Fruit fly (Drosophila melanogaster) whole organism, embryonic: Measurements from ENCODE around the gene CG46462.

ENCODE experiments used
- Atf-2 ChIP-seq: fragments of 200-800 bp; sonication (Bioruptor generic); optimal IDR thresholded peaks from 2 replicates; lab custom pipeline; 2016; ENCODE audit warnings: missing biosample characterization, missing genetic modification characterization
- CG10959 ChIP-seq: fragments of 200-800 bp; sonication (Bioruptor generic); IDR thresholded peaks from 2 replicates; pipeline ENCODE4 v1.3.6; 2022; ENCODE audit warnings: missing biosample characterization, missing genetic modification characterization
- CG11085 ChIP-seq: fragments of 200-800 bp; sonication (Bioruptor generic); IDR thresholded peaks from 2 replicates; pipeline ENCODE4 v1.3.6; 2022; ENCODE audit warnings: missing biosample characterization, missing genetic modification characterization
- CG12071 ChIP-seq: fragments of 200-800 bp; sonication (Bioruptor generic); optimal IDR thresholded peaks from 3 replicates; lab custom pipeline; 2018; ENCODE audit warnings: missing biosample characterization, mild to moderate bottlenecking, missing genetic modification characterization
- CG1233 ChIP-seq: fragments of 200-800 bp; sonication (Bioruptor generic); optimal IDR thresholded peaks from 4 replicates; lab custom pipeline; 2018; ENCODE audit warnings: missing biosample characterization, mild to moderate bottlenecking, missing genetic modification characterization
- CG12769 ChIP-seq: fragments of 200-800 bp; sonication (Bioruptor generic); optimal IDR thresholded peaks from 2 replicates; lab custom pipeline; 2019; ENCODE audit warnings: missing biosample characterization, mild to moderate bottlenecking, missing genetic modification characterization, moderate library complexity
- CG13123 ChIP-seq: fragments of 200-800 bp; sonication (Bioruptor generic); optimal IDR thresholded peaks from 2 replicates; lab custom pipeline; 2016; ENCODE audit warnings: missing biosample characterization, missing genetic modification characterization
- CG13287 ChIP-seq: fragments of 200-800 bp; sonication (Bioruptor generic); IDR thresholded peaks from 2 replicates; pipeline ENCODE4 v1.3.6; 2022; ENCODE audit warnings: missing biosample characterization, missing genetic modification characterization; ENCODE audit not compliant: partially characterized antibody
- CG13424 ChIP-seq: fragments of 200-800 bp; sonication (Bioruptor generic); optimal IDR thresholded peaks from 2 replicates; lab custom pipeline; 2019; ENCODE audit warnings: missing biosample characterization, mild to moderate bottlenecking, missing genetic modification characterization, moderate library complexity
- CG2116 ChIP-seq: fragments of 200-800 bp; sonication (Bioruptor generic); optimal IDR thresholded peaks from 3 replicates; lab custom pipeline; 2018; ENCODE audit warnings: missing biosample characterization, mild to moderate bottlenecking, missing genetic modification characterization
- CG2199 ChIP-seq: fragments of 200-800 bp; sonication (Bioruptor generic); IDR thresholded peaks from 3 replicates; pipeline ENCODE4 v1.3.6; 2022; ENCODE audit warnings: missing biosample characterization, missing genetic modification characterization
- CG4360 ChIP-seq: fragments of 200-800 bp; sonication (Bioruptor generic); IDR thresholded peaks from 2 replicates; pipeline ENCODE4 v1.3.6; 2022; ENCODE audit warnings: missing biosample characterization, missing genetic modification characterization
- CG4617 ChIP-seq: fragments of 200-800 bp; sonication (Bioruptor generic); optimal IDR thresholded peaks from 3 replicates; lab custom pipeline; 2016; ENCODE audit warnings: missing biosample characterization, missing genetic modification characterization, borderline replicate concordance
- CG4707 ChIP-seq: fragments of 200-800 bp; sonication (Bioruptor generic); optimal IDR thresholded peaks from 2 replicates; lab custom pipeline; 2018; ENCODE audit warnings: missing biosample characterization, mild to moderate bottlenecking, missing genetic modification characterization, moderate library complexity
- CG4730 ChIP-seq: fragments of 200-800 bp; sonication (Bioruptor generic); IDR thresholded peaks from 2 replicates; pipeline ENCODE4 v1.3.6; 2022; ENCODE audit warnings: missing biosample characterization, missing genetic modification characterization
- CG7271 ChIP-seq: fragments of 200-800 bp; sonication (Bioruptor generic); optimal IDR thresholded peaks from 2 replicates; lab custom pipeline; 2018; ENCODE audit warnings: missing biosample characterization, mild to moderate bottlenecking, missing genetic modification characterization, moderate library complexity
- Camta ChIP-seq: fragments of 200-800 bp; sonication (Bioruptor generic); optimal IDR thresholded peaks from 2 replicates; lab custom pipeline; 2016; ENCODE audit warnings: missing biosample characterization, missing genetic modification characterization
- Deaf1 ChIP-seq: fragments of 200-800 bp; optimal IDR thresholded peaks from 3 replicates; lab custom pipeline; 2019; ENCODE audit warnings: missing biosample characterization, mild to moderate bottlenecking, missing genetic modification characterization, moderate library complexity
- E2f1 ChIP-seq: fragments of 200-800 bp; sonication (Bioruptor generic); IDR thresholded peaks from 2 replicates; pipeline ENCODE4 v1.3.6; 2022; ENCODE audit warnings: missing biosample characterization, missing genetic modification characterization
- Ets65A ChIP-seq: fragments of 200-800 bp; sonication (Bioruptor generic); peaks from one replicate; lab custom pipeline; 2016; ENCODE audit warnings: missing biosample characterization, missing genetic modification characterization
- HLH3B ChIP-seq: fragments of 200-800 bp; sonication (Bioruptor generic); IDR thresholded peaks from 2 replicates; pipeline ENCODE4 v1.3.6; 2022; ENCODE audit warnings: missing biosample characterization, missing genetic modification characterization
- Hmr ChIP-seq: fragments of 200-800 bp; sonication (Bioruptor generic); optimal IDR thresholded peaks from 3 replicates; lab custom pipeline; 2017; ENCODE audit warnings: mild to moderate bottlenecking, missing biosample characterization, missing genetic modification reagents, missing genetic modification characterization
- Hr3 ChIP-seq: fragments of 200-800 bp; sonication (Bioruptor generic); optimal IDR thresholded peaks from 3 replicates; lab custom pipeline; 2016; ENCODE audit warnings: missing biosample characterization, missing genetic modification characterization
- Lhr ChIP-seq: fragments of 200-800 bp; sonication (Bioruptor generic); optimal IDR thresholded peaks from 3 replicates; lab custom pipeline; 2017; ENCODE audit warnings: mild to moderate bottlenecking, missing biosample characterization, missing genetic modification reagents, missing genetic modification characterization
- Neu2 ChIP-seq: fragments of 200-800 bp; sonication (Bioruptor generic); optimal IDR thresholded peaks from 3 replicates; lab custom pipeline; 2016; ENCODE audit warnings: missing biosample characterization, missing genetic modification characterization, borderline replicate concordance
- Nf-YA ChIP-seq: fragments of 200-800 bp; sonication (Bioruptor generic); IDR thresholded peaks from 2 replicates; pipeline ENCODE4 v1.3.6; 2022; ENCODE audit warnings: missing biosample characterization, missing genetic modification characterization
- PHDP ChIP-seq: fragments of 200-800 bp; sonication (Bioruptor generic); optimal IDR thresholded peaks from 3 replicates; lab custom pipeline; 2018; ENCODE audit warnings: missing biosample characterization, mild to moderate bottlenecking, missing genetic modification characterization, moderate library complexity
- Ptx1 ChIP-seq: fragments of 200-800 bp; sonication (Bioruptor generic); IDR thresholded peaks from 2 replicates; pipeline ENCODE4 v1.3.6; 2022; ENCODE audit warnings: missing biosample characterization, missing genetic modification characterization
- Rx ChIP-seq: fragments of 200-800 bp; sonication (Bioruptor generic); IDR thresholded peaks from 2 replicates; pipeline ENCODE4 v1.3.6; 2022; ENCODE audit warnings: missing biosample characterization, missing genetic modification characterization
- Ssrp ChIP-seq: fragments of 200-800 bp; sonication (Bioruptor generic); optimal IDR thresholded peaks from 2 replicates; lab custom pipeline; 2018; ENCODE audit warnings: missing biosample characterization, mild to moderate bottlenecking, missing genetic modification characterization, moderate library complexity
- Stat92E ChIP-seq, 3 experiments: fragments of >200 bp in 2 of 3; fragments of 200-800 bp in 1 of 3; sonication (Bioruptor generic) in 1 of 3; optimal IDR thresholded peaks; 2 replicates each; lab custom pipeline; 2017 to 2019; ENCODE audit warnings: missing biosample characterization in 3 of 3, missing genetic modification characterization in 3 of 3, mild to moderate bottlenecking in 1 of 3, moderate library complexity in 1 of 3
- aop ChIP-seq: fragments of 200-800 bp; sonication (Bioruptor generic); IDR thresholded peaks from 2 replicates; pipeline ENCODE4 v1.3.6; 2022; ENCODE audit warnings: missing biosample characterization, missing genetic modification characterization
- ase ChIP-seq: fragments of 200-800 bp; sonication (Bioruptor generic); IDR thresholded peaks from 3 replicates; pipeline ENCODE4 v1.3.6; 2022; ENCODE audit warnings: missing biosample characterization, missing genetic modification characterization
- cad ChIP-seq: fragments of >200 bp; optimal IDR thresholded peaks from 2 replicates; lab custom pipeline; 2017; ENCODE audit warnings: missing biosample characterization, missing genetic modification characterization
- cas ChIP-seq: fragments of 200-800 bp; sonication (Bioruptor generic); IDR thresholded peaks from 2 replicates; pipeline ENCODE4 v1.3.6; 2022; ENCODE audit warnings: missing biosample characterization, missing genetic modification characterization
- croc ChIP-seq: fragments of 200-800 bp; sonication (Bioruptor generic); conservative IDR thresholded peaks from 3 replicates; pipeline ENCODE4 v1.3.6; 2022; ENCODE audit warnings: missing biosample characterization, missing genetic modification characterization
- dmrt99B ChIP-seq: fragments of 200-800 bp; sonication (Bioruptor generic); optimal IDR thresholded peaks from 2 replicates; lab custom pipeline; 2018; ENCODE audit warnings: missing biosample characterization, mild to moderate bottlenecking, missing genetic modification characterization, moderate library complexity
- en ChIP-seq: fragments of 200-800 bp; sonication (Bioruptor generic); optimal IDR thresholded peaks from 2 replicates; lab custom pipeline; 2016; ENCODE audit warnings: missing biosample characterization, missing genetic modification characterization
- eve ChIP-seq, 2 experiments: fragments of >200 bp; optimal IDR thresholded peaks; 2 replicates each; lab custom pipeline; 2017; ENCODE audit warnings: missing biosample characterization in 2 of 2, missing genetic modification characterization in 2 of 2
- ham ChIP-seq: fragments of 200-800 bp; sonication (Bioruptor generic); IDR thresholded peaks from 2 replicates; pipeline ENCODE4 v1.3.6; 2022; ENCODE audit warnings: missing biosample characterization, missing genetic modification characterization
- her ChIP-seq: fragments of 200-800 bp; sonication (Bioruptor generic); optimal IDR thresholded peaks from 2 replicates; lab custom pipeline; 2016; ENCODE audit warnings: missing biosample characterization, missing genetic modification characterization
- klu ChIP-seq: fragments of 200-800 bp; sonication (Bioruptor generic); IDR thresholded peaks from 2 replicates; pipeline ENCODE4 v1.3.6; 2022; ENCODE audit warnings: missing biosample characterization, missing genetic modification characterization
- lmd ChIP-seq: fragments of 200-800 bp; sonication (Bioruptor generic); IDR thresholded peaks from 2 replicates; pipeline ENCODE4 v1.3.6; 2022; ENCODE audit warnings: missing biosample characterization, missing genetic modification characterization
- lov ChIP-seq, 2 experiments: fragments of 200-800 bp in 1 of 2; fragments of >200 bp in 1 of 2; sonication (Bioruptor generic) in 1 of 2; IDR thresholded peaks in 1 of 2; optimal IDR thresholded peaks in 1 of 2; 2 replicates in 1 of 2; 3 replicates in 1 of 2; pipeline versions ENCODE4 v1.3.6 to Lab custom; 2017 to 2022; ENCODE audit warnings: missing biosample characterization in 1 of 2, missing genetic modification characterization in 1 of 2
- nmo ChIP-seq: fragments of 200-800 bp; sonication (Bioruptor generic); optimal IDR thresholded peaks from 2 replicates; lab custom pipeline; 2018; ENCODE audit warnings: missing biosample characterization, mild to moderate bottlenecking, missing genetic modification characterization, moderate library complexity
- ranshi ChIP-seq: fragments of 200-800 bp; sonication (Bioruptor generic); IDR thresholded peaks from 2 replicates; pipeline ENCODE4 v1.3.6; 2022; ENCODE audit warnings: missing biosample characterization, missing genetic modification characterization
- salm ChIP-seq: fragments of 200-800 bp; sonication (Bioruptor generic); optimal IDR thresholded peaks from 2 replicates; lab custom pipeline; 2018; ENCODE audit warnings: missing biosample characterization, mild to moderate bottlenecking, missing genetic modification characterization
- stc ChIP-seq: fragments of 200-800 bp; sonication (Bioruptor generic); IDR thresholded peaks from 2 replicates; pipeline ENCODE4 v1.3.6; 2022; ENCODE audit warnings: missing biosample characterization, missing genetic modification characterization
- tap ChIP-seq: fragments of 200-800 bp; optimal IDR thresholded peaks from 3 replicates; lab custom pipeline; 2019; ENCODE audit warnings: missing biosample characterization, mild to moderate bottlenecking, missing genetic modification characterization, moderate library complexity
- trem ChIP-seq: fragments of 200-800 bp; optimal IDR thresholded peaks from 3 replicates; lab custom pipeline; 2019; ENCODE audit warnings: missing biosample characterization, mild to moderate bottlenecking, missing genetic modification characterization, moderate library complexity

The CG46462 gene

dm6 chr3L:19968725-19969598 lies 37.5 kb downstream of the CG46462 start (continued):
- no peak for TF ChIP-seq CG4707 (GFP tag; lab: Kevin White, UChicago)
- TF ChIP-seq eve (GFP tag; optimal IDR thresholded peaks at IDR 0.05; lab: Kevin White, UChicago): no peak
- no peak for TF ChIP-seq cas
- TF ChIP-seq CG1233 (GFP tag; lab: Kevin White, UChicago): no peak
- TF ChIP-seq CG4617 (GFP tag; lab: Kevin White, UChicago): no peak
- TF ChIP-seq ranshi: no peak
- no peak for TF ChIP-seq croc
- no peak for TF ChIP-seq CG2116 (GFP tag; lab: Kevin White, UChicago)
- no peak for TF ChIP-seq Hr3 (GFP tag; lab: Kevin White, UChicago)
- TF ChIP-seq CG7271: no peak
- TF ChIP-seq en (GFP tag; lab: Kevin White, UChicago): no peak
- TF ChIP-seq Stat92E (GFP tag; optimal IDR thresholded peaks at IDR 0.05; lab: Kevin White, UChicago): no peak
- TF ChIP-seq aop (GFP tag; lab: Robert Waterston, UW): no peak
- no peak for TF ChIP-seq Rx (GFP tag; lab: Robert Waterston, UW)
- TF ChIP-seq Lhr: no peak
- no peak for TF ChIP-seq Ptx1 (GFP tag; lab: Robert Waterston, UW)
- TF ChIP-seq Atf-2 (GFP tag; lab: Kevin White, UChicago): no peak
- TF ChIP-seq CG12071 (GFP tag; lab: Kevin White, UChicago): no peak
- no peak for TF ChIP-seq CG11085 (GFP tag; lab: Robert Waterston, UW)
- no peak for TF ChIP-seq lov (optimal IDR thresholded peaks at IDR 0.05; lab: Kevin White, UChicago)
- no peak for TF ChIP-seq lov (GFP tag; IDR thresholded peaks at IDR 0.05; lab: Robert Waterston, UW)
- TF ChIP-seq Ssrp (tag; lab: Kevin White, UChicago): no peak
- no peak for TF ChIP-seq cad
- TF ChIP-seq Hmr (GFP tag; lab: Kevin White, UChicago): peak; percentile 61
- no peak for TF ChIP-seq PHDP (tag; lab: Kevin White, UChicago)
- no peak for TF ChIP-seq Nf-YA (GFP tag; lab: Robert Waterston, UW)
- TF ChIP-seq stc: no peak
- no peak for TF ChIP-seq ham (GFP tag; lab: Robert Waterston, UW)
- no peak for TF ChIP-seq CG13123 (GFP tag; lab: Kevin White, UChicago)
- no peak for TF ChIP-seq Deaf1
- TF ChIP-seq tap (tag; lab: Kevin White, UChicago): no peak
- no peak for TF ChIP-seq her
- no peak for TF ChIP-seq CG4730 (GFP tag; lab: Robert Waterston, UW)
- no peak for TF ChIP-seq CG12769 (tag; lab: Kevin White, UChicago)
- no peak for TF ChIP-seq CG13287 (GFP tag; lab: Robert Waterston, UW)
- TF ChIP-seq klu: no peak
- TF ChIP-seq CG2199: no peak
- no peak for TF ChIP-seq CG4360
- TF ChIP-seq Camta (GFP tag; lab: Kevin White, UChicago): no peak
- TF ChIP-seq trem (tag; lab: Kevin White, UChicago): no peak
- peak; percentile 88 for TF ChIP-seq Ets65A (GFP tag; lab: Kevin White, UChicago)
- TF ChIP-seq HLH3B (GFP tag; lab: Robert Waterston, UW): no peak
- TF ChIP-seq CG10959 (GFP tag; lab: Robert Waterston, UW): no peak
- no peak for TF ChIP-seq E2f1
- TF ChIP-seq salm: no peak
- TF ChIP-seq lmd: no peak
- TF ChIP-seq nmo (GFP tag; lab: Kevin White, UChicago): peak; percentile 21
- no peak for TF ChIP-seq Neu2
- no peak for TF ChIP-seq ase (GFP tag; lab: Robert Waterston, UW)
- TF ChIP-seq dmrt99B (tag; lab: Kevin White, UChicago): peak; percentile 38
- TF ChIP-seq CG13424 (tag; lab: Kevin White, UChicago): peak; percentile 31
